Worm (Caenorhabditis elegans) whole organism, mixed stage, embryonic: Measurements from ENCODE around the gene T19C3.5.

Experiments used
- M03D4.4 ChIP-seq: sonication (generic microtip); optimal IDR thresholded peaks from 2 replicates; lab custom pipeline; 2017; ENCODE audit warnings: mild to moderate bottlenecking, missing genetic modification characterization, missing compliant biosample characterization
- bed-3 ChIP-seq: fragments of 200-800 bp; sonication (Bioruptor generic); optimal IDR thresholded peaks from 3 replicates; lab custom pipeline; 2018; ENCODE audit warnings: mild to moderate bottlenecking, missing genetic modification characterization, moderate library complexity, missing compliant biosample characterization
- blmp-1 ChIP-seq: fragments of 150-350 bp; optimal IDR thresholded peaks from 2 replicates; lab custom pipeline; 2014; ENCODE audit warnings: missing biosample characterization, missing genetic modification characterization
- ceh-39 ChIP-seq: fragments of 150-350 bp; optimal IDR thresholded peaks from 2 replicates; lab custom pipeline; 2014; ENCODE audit warnings: missing biosample characterization, missing genetic modification characterization
- ceh-43 ChIP-seq: fragments of 200-800 bp; sonication (Bioruptor generic); optimal IDR thresholded peaks from 2 replicates; lab custom pipeline; 2018; ENCODE audit warnings: mild to moderate bottlenecking, missing genetic modification characterization, moderate library complexity, missing compliant biosample characterization
- ceh-83 ChIP-seq: fragments of 200-800 bp; sonication (Bioruptor generic); optimal IDR thresholded peaks from 2 replicates; lab custom pipeline; 2018; ENCODE audit warnings: mild to moderate bottlenecking, missing genetic modification characterization, missing compliant biosample characterization
- ces-1 ChIP-seq: fragments of 150-350 bp; optimal IDR thresholded peaks from 2 replicates; lab custom pipeline; 2014; ENCODE audit warnings: missing biosample characterization, missing genetic modification reagents, missing genetic modification characterization
- cnd-1 ChIP-seq: fragments of 200-800 bp; sonication (Bioruptor generic); optimal IDR thresholded peaks from 2 replicates; lab custom pipeline; 2018; ENCODE audit warnings: mild to moderate bottlenecking, missing genetic modification characterization, missing compliant biosample characterization
- drap-1 ChIP-seq: fragments of 200-800 bp; sonication (Bioruptor generic); optimal IDR thresholded peaks from 3 replicates; lab custom pipeline; 2018; ENCODE audit warnings: mild to moderate bottlenecking, missing genetic modification characterization, missing compliant biosample characterization
- elt-1 ChIP-seq: sonication (generic microtip); optimal IDR thresholded peaks from 2 replicates; lab custom pipeline; 2017; ENCODE audit warnings: missing genetic modification characterization, mild to moderate bottlenecking, missing compliant biosample characterization, antibody characterized with exemption, moderate library complexity, borderline replicate concordance; ENCODE audit not compliant: insufficient read depth
- elt-3 ChIP-seq: fragments of 150-350 bp; optimal IDR thresholded peaks from 2 replicates; lab custom pipeline; 2014; ENCODE audit warnings: missing biosample characterization, missing genetic modification characterization
- flh-1 ChIP-seq: fragments of 200-800 bp; sonication (Bioruptor generic); optimal IDR thresholded peaks from 2 replicates; lab custom pipeline; 2018; ENCODE audit warnings: mild to moderate bottlenecking, missing genetic modification characterization, moderate library complexity, missing compliant biosample characterization
- ham-2 ChIP-seq: fragments of 200-800 bp; sonication (Bioruptor generic); optimal IDR thresholded peaks from 2 replicates; lab custom pipeline; 2018; ENCODE audit warnings: mild to moderate bottlenecking, missing genetic modification characterization, missing compliant biosample characterization
- hlh-1 ChIP-seq: fragments of 150-350 bp; optimal IDR thresholded peaks from 2 replicates; lab custom pipeline; 2014; ENCODE audit warnings: missing biosample characterization, missing genetic modification reagents, missing genetic modification characterization
- lin-13 ChIP-seq: fragments of 150-350 bp; optimal IDR thresholded peaks from 2 replicates; lab custom pipeline; 2014; ENCODE audit warnings: missing biosample characterization, missing genetic modification characterization
- lin-32 ChIP-seq: fragments of 200-800 bp; sonication (Bioruptor generic); optimal IDR thresholded peaks from 2 replicates; lab custom pipeline; 2018; ENCODE audit warnings: mild to moderate bottlenecking, missing genetic modification characterization, missing compliant biosample characterization
- lsy-2 ChIP-seq: fragments of 150-350 bp; optimal IDR thresholded peaks from 2 replicates; lab custom pipeline; 2014; ENCODE audit warnings: missing biosample characterization, missing genetic modification characterization
- mab-5 ChIP-seq: fragments of 150-350 bp; optimal IDR thresholded peaks from 2 replicates; lab custom pipeline; 2014; ENCODE audit warnings: missing biosample characterization, missing genetic modification characterization
- mep-1 ChIP-seq: fragments of 150-350 bp; optimal IDR thresholded peaks from 2 replicates; lab custom pipeline; 2017; ENCODE audit warnings: missing biosample characterization, missing genetic modification reagents, missing genetic modification characterization, inconsistent platforms
- mls-2 ChIP-seq: sonication (generic microtip); optimal IDR thresholded peaks from 2 replicates; lab custom pipeline; 2016; ENCODE audit warnings: mild to moderate bottlenecking, missing genetic modification characterization, moderate library complexity, missing compliant biosample characterization
- nhr-2 ChIP-seq: fragments of 150-350 bp; optimal IDR thresholded peaks from 2 replicates; lab custom pipeline; 2014; ENCODE audit warnings: missing biosample characterization, missing genetic modification characterization
- nhr-237 ChIP-seq: fragments of 150-350 bp; optimal IDR thresholded peaks from 2 replicates; lab custom pipeline; 2014; ENCODE audit warnings: missing biosample characterization, missing genetic modification characterization
- nhr-28 ChIP-seq: fragments of 150-350 bp; optimal IDR thresholded peaks from 2 replicates; lab custom pipeline; 2014; ENCODE audit warnings: missing biosample characterization, missing genetic modification characterization
- nhr-76 ChIP-seq: sonication (generic microtip); optimal IDR thresholded peaks from 2 replicates; lab custom pipeline; 2017; ENCODE audit warnings: missing biosample characterization, missing genetic modification characterization
- pha-4 ChIP-seq: fragments of 150-350 bp; optimal IDR thresholded peaks from 2 replicates; lab custom pipeline; 2018; ENCODE audit warnings: missing biosample characterization, missing genetic modification reagents, missing genetic modification characterization
- sem-2 ChIP-seq: fragments of 200-800 bp; sonication (Bioruptor generic); optimal IDR thresholded peaks from 2 replicates; lab custom pipeline; 2018; ENCODE audit warnings: mild to moderate bottlenecking, missing genetic modification characterization, missing compliant biosample characterization
- snpc-4 ChIP-seq: fragments of 150-350 bp; optimal IDR thresholded peaks from 2 replicates; lab custom pipeline; 2014; ENCODE audit warnings: missing biosample characterization, missing genetic modification characterization
- tbx-8 ChIP-seq: fragments of 200-800 bp; sonication (Bioruptor generic); optimal IDR thresholded peaks from 2 replicates; lab custom pipeline; 2018; ENCODE audit warnings: mild to moderate bottlenecking, missing genetic modification characterization, moderate library complexity, missing compliant biosample characterization
- unc-120 ChIP-seq: sonication (generic microtip); optimal IDR thresholded peaks from 2 replicates; lab custom pipeline; 2017; ENCODE audit warnings: missing genetic modification characterization, missing compliant biosample characterization; ENCODE audit not compliant: poor library complexity, severe bottlenecking
- unc-39 ChIP-seq: fragments of 150-350 bp; optimal IDR thresholded peaks from 2 replicates; lab custom pipeline; 2014; ENCODE audit warnings: missing biosample characterization, missing genetic modification characterization
- unc-62 ChIP-seq: fragments of 150-350 bp; optimal IDR thresholded peaks from 2 replicates; lab custom pipeline; 2014; ENCODE audit warnings: missing biosample characterization, missing genetic modification reagents, missing genetic modification characterization
- zip-8 ChIP-seq: fragments of 150-350 bp; optimal IDR thresholded peaks from 2 replicates; lab custom pipeline; 2014; ENCODE audit warnings: missing biosample characterization, missing genetic modification characterization
- ztf-11 ChIP-seq: fragments of 150-350 bp; optimal IDR thresholded peaks from 2 replicates; lab custom pipeline; 2014; ENCODE audit warnings: missing biosample characterization, missing genetic modification characterization

The T19C3.5 gene

DNA sequence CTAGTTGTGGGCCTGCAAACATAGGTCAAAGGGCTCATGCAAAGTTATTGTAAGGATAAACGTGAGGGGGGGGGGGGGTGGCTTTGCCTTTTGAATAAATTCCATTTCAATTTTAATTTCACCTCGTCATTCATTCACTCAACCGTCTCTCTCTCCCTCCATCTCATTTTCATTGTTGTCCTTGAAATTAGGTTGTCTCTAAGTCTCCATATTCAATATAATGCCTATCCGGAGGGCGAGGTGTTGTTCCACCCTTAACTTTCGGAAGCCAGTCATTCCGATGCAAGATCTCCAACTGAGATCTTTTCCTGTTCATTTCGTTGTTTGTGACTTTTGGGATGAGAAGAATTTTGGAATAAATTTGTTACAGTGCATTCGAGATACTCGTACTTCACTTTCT, 29.5 kb upstream of the T19C3.5 start:
- TF ChIP-seq mls-2 (tag; lab: Kevin White, UChicago), result peak; percentile 7
- TF ChIP-seq blmp-1 (tag; lab: Kevin White, UChicago), result peak; percentile 38
- no peak for TF ChIP-seq flh-1
- TF ChIP-seq drap-1 (GFP tag; lab: Kevin White, UChicago), result no peak
- TF ChIP-seq ces-1 (GFP tag; lab: Kevin White, UChicago), result peak; percentile 54
- TF ChIP-seq, all 35 proteins: peak for 3

DNA sequence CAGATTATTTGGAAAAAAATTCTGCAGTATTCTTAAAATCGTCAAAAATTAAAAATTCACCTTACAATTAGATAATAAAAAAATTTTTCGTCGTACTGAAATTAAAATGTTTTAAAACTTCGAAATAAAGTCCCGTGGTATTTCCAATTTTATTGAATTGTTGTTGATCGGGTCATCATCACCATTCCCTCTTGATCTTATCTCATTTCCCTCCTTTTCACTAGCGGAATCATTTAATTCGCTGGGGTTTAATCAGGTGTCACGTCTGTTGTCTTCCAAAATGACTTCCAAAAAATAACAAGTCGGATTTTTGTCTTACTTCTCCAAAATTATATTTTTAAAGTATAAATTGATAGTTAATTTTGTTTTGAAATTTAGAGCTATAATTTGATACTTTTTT, 28.9 kb upstream of the T19C3.5 start:
- no peak for TF ChIP-seq unc-39
- TF ChIP-seq lsy-2 (tag; lab: Kevin White, UChicago), result no peak
- no peak for TF ChIP-seq ceh-39
- no peak for TF ChIP-seq nhr-2
- TF ChIP-seq blmp-1 (tag; lab: Kevin White, UChicago), result no peak
- no peak for TF ChIP-seq drap-1 (GFP tag; lab: Kevin White, UChicago)
- no peak for TF ChIP-seq bed-3
- TF ChIP-seq unc-120, result no peak
- no peak for TF ChIP-seq ces-1 (GFP tag; lab: Kevin White, UChicago)
- TF ChIP-seq M03D4.4, result no peak
- no peak for TF ChIP-seq unc-62
- TF ChIP-seq lin-13, result no peak
- TF ChIP-seq sem-2 (GFP tag; lab: Kevin White, UChicago), result no peak
- TF ChIP-seq pha-4 (tag; lab: Kevin White, UChicago), result no peak

DNA sequence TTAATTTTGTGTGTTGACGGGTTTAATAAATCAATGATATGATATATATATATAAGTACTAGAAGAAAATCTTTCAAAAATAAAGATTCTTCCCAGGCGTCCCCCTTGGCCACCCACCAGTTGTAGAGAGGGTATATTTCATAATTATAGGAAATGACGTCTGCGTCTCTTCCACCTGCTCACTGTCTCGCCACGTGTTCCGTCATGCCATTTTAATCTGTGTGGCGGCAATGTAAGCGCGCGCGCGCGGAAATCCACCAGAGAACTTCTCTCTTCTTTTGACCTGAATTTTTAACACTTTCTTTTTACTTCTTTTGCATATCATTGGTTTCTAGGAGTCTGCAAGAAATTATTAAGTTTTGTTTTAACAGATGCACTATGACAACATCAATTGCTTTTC, 26.6 kb upstream of the T19C3.5 start:
- TF ChIP-seq ham-2 (GFP tag; lab: Kevin White, UChicago) (peak; percentile 54), ces-1 (GFP tag; lab: Kevin White, UChicago) (no peak), mls-2 (tag; lab: Kevin White, UChicago) (peak; percentile 16)
- TF ChIP-seq, all 35 proteins: peak for 2

DNA sequence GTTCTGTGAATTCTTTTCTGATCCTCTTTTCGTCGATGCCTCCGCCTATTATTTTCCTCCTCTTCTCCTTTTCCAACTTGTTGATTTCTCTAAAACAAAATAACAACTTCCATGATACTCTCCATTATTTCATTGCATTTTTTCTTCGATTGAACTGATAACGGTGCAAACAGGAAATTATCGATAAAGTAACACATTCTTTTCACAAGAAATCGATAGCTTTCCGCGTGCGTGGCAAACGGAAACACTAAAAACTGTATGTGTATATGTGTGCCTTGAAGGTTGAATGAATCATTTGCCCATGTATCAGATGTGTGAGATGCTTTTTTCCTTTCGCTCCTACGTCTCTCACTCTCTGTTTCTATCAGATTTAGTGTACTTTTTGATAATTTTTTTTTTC, 23.8 kb upstream of the T19C3.5 start:
- TF ChIP-seq ceh-43 (GFP tag; lab: Kevin White, UChicago), result no peak
- TF ChIP-seq pha-4 (tag; lab: Kevin White, UChicago), result no peak
- TF ChIP-seq bed-3, result no peak
- no peak for TF ChIP-seq cnd-1
- no peak for TF ChIP-seq unc-39
- no peak for TF ChIP-seq elt-1 (tag; lab: Kevin White, UChicago)
- TF ChIP-seq M03D4.4, result no peak
- TF ChIP-seq nhr-237 (tag; lab: Kevin White, UChicago), result no peak
- TF ChIP-seq mab-5 (tag; lab: Kevin White, UChicago), result no peak
- TF ChIP-seq mep-1 (tag; lab: Kevin White, UChicago), result no peak
- no peak for TF ChIP-seq lin-32 (GFP tag; lab: Kevin White, UChicago)
- no peak for TF ChIP-seq ztf-11
- no peak for TF ChIP-seq sem-2 (GFP tag; lab: Kevin White, UChicago)
- TF ChIP-seq elt-3 (tag; lab: Kevin White, UChicago), result no peak
- TF ChIP-seq tbx-8 (GFP tag; lab: Kevin White, UChicago), result no peak

DNA sequence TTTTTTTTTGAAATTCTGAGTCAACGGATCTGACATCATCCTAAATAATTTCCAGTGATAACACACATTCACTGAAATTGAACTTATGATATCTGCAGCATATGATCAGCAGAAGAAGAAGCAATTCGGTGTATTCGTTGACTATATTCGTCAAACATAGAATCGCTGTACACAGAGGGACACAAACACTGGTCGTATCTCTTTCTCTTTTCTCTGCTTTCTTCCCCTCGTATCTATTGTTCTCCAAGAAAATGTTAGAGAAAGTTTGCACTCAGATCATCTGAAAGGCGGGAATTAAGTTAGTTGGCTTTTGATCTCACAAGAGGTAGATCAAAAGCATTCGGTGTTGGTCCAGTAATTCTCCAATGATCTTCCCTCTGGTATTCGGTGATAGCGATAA, 22.8 kb upstream of the T19C3.5 start:
- no peak for TF ChIP-seq cnd-1
- TF ChIP-seq M03D4.4, result no peak
- no peak for TF ChIP-seq lsy-2 (tag; lab: Kevin White, UChicago)
- no peak for TF ChIP-seq lin-32 (GFP tag; lab: Kevin White, UChicago)
- TF ChIP-seq hlh-1, result no peak
- no peak for TF ChIP-seq mab-5 (tag; lab: Kevin White, UChicago)
- TF ChIP-seq ceh-83 (GFP tag; lab: Kevin White, UChicago), result no peak
- no peak for TF ChIP-seq zip-8 (tag; lab: Kevin White, UChicago)
- no peak for TF ChIP-seq nhr-28 (tag; lab: Kevin White, UChicago)
- no peak for TF ChIP-seq ceh-39
- no peak for TF ChIP-seq lin-13
- no peak for TF ChIP-seq nhr-2
- no peak for TF ChIP-seq pha-4 (tag; lab: Kevin White, UChicago)
- no peak for TF ChIP-seq tbx-8 (GFP tag; lab: Kevin White, UChicago)
- TF ChIP-seq nhr-76 (tag; lab: Kevin White, UChicago), result no peak
- TF ChIP-seq mep-1 (tag; lab: Kevin White, UChicago), result no peak
- no peak for TF ChIP-seq blmp-1 (tag; lab: Kevin White, UChicago)
- TF ChIP-seq unc-120, result no peak
- no peak for TF ChIP-seq snpc-4
- TF ChIP-seq, all 35 proteins: peak for 0
